Worm (Caenorhabditis elegans): ENCODE measurements around the gene C42C1.8.
"Not testable (repeated sequence)": the region's sequence is repeated elsewhere in the genome, so short reads cannot be mapped to it uniquely, and the experiment has no call there.

The C42C1.8 gene

ce11 chrIV:12311597-12311996, 20.8 kb downstream of the C42C1.8 start, which contains the start of gene oac-58:
Gene oac-58, minus strand, starts transcription at chrIV:12311697.
- TF ChIP-seq skn-1 (tag; optimal IDR thresholded peaks at IDR 0.05), result no peak
- no peak for TF ChIP-seq sma-3 (GFP tag; optimal IDR thresholded peaks at IDR 0.05)
- no peak for TF ChIP-seq egl-27 (tag; optimal IDR thresholded peaks at IDR 0.05)
- no peak for TF ChIP-seq elt-3 (tag; optimal IDR thresholded peaks at IDR 0.05)
- no peak for TF ChIP-seq nhr-129 (tag; optimal IDR thresholded peaks at IDR 0.05)
- no peak for TF ChIP-seq nhr-6 (tag; optimal IDR thresholded peaks at IDR 0.05)
- TF ChIP-seq crh-2 (tag; optimal IDR thresholded peaks at IDR 0.05), result no peak
- no peak for TF ChIP-seq lin-11 (tag; optimal IDR thresholded peaks at IDR 0.05)
- no peak for TF ChIP-seq nhr-11 (tag; optimal IDR thresholded peaks at IDR 0.05)
- no peak for TF ChIP-seq snpc-4 (tag; optimal IDR thresholded peaks at IDR 0.05)
- TF ChIP-seq lsy-2 (tag; optimal IDR thresholded peaks at IDR 0.05), result no peak

ce11 chrIV:12326932-12327331, 36.1 kb downstream of the C42C1.8 start, which contains the start of gene F19B6.3:
Gene F19B6.3, plus strand, starts transcription at chrIV:12327232.
- TF ChIP-seq nhr-21, nhr-10, zag-1 (tag; optimal IDR thresholded peaks at IDR 0.05): not testable (repeated sequence)

ce11 chrIV:12330840-12331359, 40.1 kb downstream of the C42C1.8 start, which contains the start of gene ufd-1:
Gene ufd-1, minus strand, starts transcription at chrIV:12330890.
- TF ChIP-seq ama-1 (optimal IDR thresholded peaks at IDR 0.05), result no peak
- TF ChIP-seq alr-1 (tag; optimal IDR thresholded peaks at IDR 0.05), result no peak
- no peak for TF ChIP-seq nhr-10 (tag; optimal IDR thresholded peaks at IDR 0.05)
- no peak for TF ChIP-seq Y55F3AM.14 (GFP tag; optimal IDR thresholded peaks at IDR 0.05)
- TF ChIP-seq nhr-21 (tag; optimal IDR thresholded peaks at IDR 0.05), result no peak
- no peak for TF ChIP-seq sma-9 (GFP tag; optimal IDR thresholded peaks at IDR 0.05)
- no peak for TF ChIP-seq sma-9 (tag; optimal IDR thresholded peaks at IDR 0.05)
- TF ChIP-seq nhr-6 (tag; optimal IDR thresholded peaks at IDR 0.05), result no peak
- TF ChIP-seq nhr-129 (tag; optimal IDR thresholded peaks at IDR 0.05), result peak; percentile 47
- TF ChIP-seq F13H6.1 (tag; optimal IDR thresholded peaks at IDR 0.05), result no peak
- no peak for TF ChIP-seq peb-1 (tag; optimal IDR thresholded peaks at IDR 0.05)
- no peak for TF ChIP-seq nhr-23 (tag; optimal IDR thresholded peaks at IDR 0.05)
- peak; percentile 1 for TF ChIP-seq unc-55 (GFP tag; optimal IDR thresholded peaks at IDR 0.05)
- no peak for TF ChIP-seq snpc-4 (tag; optimal IDR thresholded peaks at IDR 0.05)
- TF ChIP-seq aly-2 (tag; optimal IDR thresholded peaks at IDR 0.05), result no peak
- no peak for TF ChIP-seq blmp-1 (tag; optimal IDR thresholded peaks at IDR 0.05; ENCODE audit: insufficient read depth)
- no peak for TF ChIP-seq ztf-4 (tag; optimal IDR thresholded peaks at IDR 0.05)
- TF ChIP-seq lin-11 (tag; optimal IDR thresholded peaks at IDR 0.05), result no peak
- TF ChIP-seq lsy-2 (tag; optimal IDR thresholded peaks at IDR 0.05), result peak in 1 of 2 experiments; percentile 16
- TF ChIP-seq unc-39 (tag; optimal IDR thresholded peaks at IDR 0.05), result no peak
- no peak for TF ChIP-seq nhr-77 (tag; optimal IDR thresholded peaks at IDR 0.05)
- TF ChIP-seq fos-1 (tag; optimal IDR thresholded peaks at IDR 0.05), result peak; percentile 0
- TF ChIP-seq elt-1 (tag; optimal IDR thresholded peaks at IDR 0.05), result no peak
- TF ChIP-seq gmeb-1 (tag; optimal IDR thresholded peaks at IDR 0.05), result no peak
- TF ChIP-seq dmd-4 (tag; optimal IDR thresholded peaks at IDR 0.05), result no peak
- no peak for TF ChIP-seq mbf-1 (tag; optimal IDR thresholded peaks at IDR 0.05)
- no peak for TF ChIP-seq nhr-237 (tag; optimal IDR thresholded peaks at IDR 0.05)
- no peak for TF ChIP-seq ztf-11 (tag; optimal IDR thresholded peaks at IDR 0.05)
- no peak for TF ChIP-seq C34F6.9 (tag; optimal IDR thresholded peaks at IDR 0.05)
- no peak for TF ChIP-seq crh-2 (tag; optimal IDR thresholded peaks at IDR 0.05)
- TF ChIP-seq ZK546.5 (tag; optimal IDR thresholded peaks at IDR 0.05), result no peak
- no peak for TF ChIP-seq unc-62 (GFP tag; optimal IDR thresholded peaks at IDR 0.05)
- no peak for TF ChIP-seq R02D3.7 (tag; optimal IDR thresholded peaks at IDR 0.05)
- no peak for TF ChIP-seq sma-3 (GFP tag; optimal IDR thresholded peaks at IDR 0.05)
- no peak for TF ChIP-seq nhr-11 (tag; optimal IDR thresholded peaks at IDR 0.05)
- no peak for TF ChIP-seq ztf-1 (GFP tag; conservative IDR thresholded peaks at IDR 0.05)

ce11 chrIV:12334142-12334541, 43.3 kb downstream of the C42C1.8 start:
- TF ChIP-seq ama-1 (optimal IDR thresholded peaks at IDR 0.05) (no peak), unc-39 (tag; optimal IDR thresholded peaks at IDR 0.05) (no peak)

Measured in whole organism, L2 larva.